Worm (Caenorhabditis elegans) whole organism, early embryonic: ENCODE results near the gene catp-3.

Experiments used
- ama-1 ChIP-seq: fragments of 150-350 bp; optimal IDR thresholded peaks from 2 replicates; lab custom pipeline; 2014
- flt-1 ChIP-seq: fragments of 200-800 bp; sonication (Bioruptor generic); IDR thresholded peaks from 2 replicates; pipeline ENCODE4 v1.3.6; 2022; ENCODE audit warnings: missing genetic modification characterization, missing compliant biosample characterization
- pes-1 ChIP-seq: fragments of 200-800 bp; sonication (Bioruptor generic); IDR thresholded peaks from 2 replicates; pipeline ENCODE4 v1.3.6; 2022; ENCODE audit warnings: missing genetic modification reagents, missing genetic modification characterization, missing compliant biosample characterization
- tbx-37 ChIP-seq: fragments of 200-800 bp; sonication (Bioruptor generic); conservative IDR thresholded peaks from 2 replicates; pipeline ENCODE4 v1.3.6; 2022; ENCODE audit warnings: missing genetic modification reagents, missing genetic modification characterization, missing compliant biosample characterization

DNA sequence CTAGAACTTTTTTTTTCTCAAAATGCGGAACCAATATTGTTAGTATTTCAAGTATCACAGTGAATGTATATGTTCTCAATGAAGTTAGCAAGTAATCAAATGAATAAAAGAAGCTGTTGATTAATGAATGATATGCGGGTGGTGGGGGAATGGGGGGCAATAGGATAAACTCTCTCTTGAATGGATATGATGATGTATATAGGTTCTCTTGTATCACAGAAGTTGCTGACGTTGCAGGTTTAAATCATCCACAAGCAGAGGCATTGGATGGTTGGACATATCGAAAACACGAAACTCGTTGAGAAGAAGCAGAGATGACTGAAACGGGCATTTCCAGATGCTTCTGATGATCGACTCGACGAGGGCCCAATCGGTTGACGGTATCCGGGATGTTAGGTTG lies 36.2 kb upstream of the catp-3 start:
- TF ChIP-seq ama-1 (lab: Kevin White, UChicago) (peak; percentile 57), tbx-37 (GFP tag; lab: Robert Waterston, UW) (no peak), flt-1 (GFP tag; lab: Robert Waterston, UW) (no peak), pes-1 (GFP tag; lab: Robert Waterston, UW) (no peak)
